Fruit fly (Drosophila melanogaster) whole organism, prepupa: ENCODE measurements around the gene Mpcp2.

Experiments used
- Blimp-1 ChIP-seq: fragments of 200-800 bp; sonication (Bioruptor generic); optimal IDR thresholded peaks from 3 replicates; lab custom pipeline; 2017; ENCODE audit warnings: missing biosample characterization, missing genetic modification characterization, mild to moderate bottlenecking, moderate library complexity, missing genetic modification reagents
- CG10669 ChIP-seq: fragments of 200-800 bp; sonication (Bioruptor generic); optimal IDR thresholded peaks from 3 replicates; lab custom pipeline; 2018; ENCODE audit warnings: missing biosample characterization, mild to moderate bottlenecking, missing genetic modification characterization, moderate library complexity
- CG11294 ChIP-seq: fragments of 200-800 bp; sonication (Bioruptor generic); IDR thresholded peaks from 2 replicates; pipeline ENCODE4 v1.3.6; 2022; ENCODE audit warnings: missing biosample characterization, missing genetic modification characterization
- CG11762 ChIP-seq: fragments of 200-800 bp; sonication (Bioruptor generic); optimal IDR thresholded peaks from 3 replicates; lab custom pipeline; 2016; ENCODE audit warnings: missing biosample characterization, missing genetic modification characterization; ENCODE audit not compliant: insufficient read depth
- CG15336 ChIP-seq: fragments of 200-800 bp; sonication (Bioruptor generic); IDR thresholded peaks from 2 replicates; pipeline ENCODE4 v1.3.6; 2022; ENCODE audit warnings: missing biosample characterization, missing genetic modification characterization
- CG3032 ChIP-seq: fragments of 200-800 bp; optimal IDR thresholded peaks from 2 replicates; lab custom pipeline; 2019; ENCODE audit warnings: missing biosample characterization, mild to moderate bottlenecking, missing genetic modification characterization, moderate library complexity
- CG32006 ChIP-seq: fragments of 200-800 bp; sonication (Bioruptor generic); optimal IDR thresholded peaks from 3 replicates; lab custom pipeline; 2017; ENCODE audit warnings: missing biosample characterization, mild to moderate bottlenecking, missing genetic modification characterization
- CG6276 ChIP-seq: fragments of 200-800 bp; sonication (Bioruptor generic); optimal IDR thresholded peaks from 2 replicates; lab custom pipeline; 2017; ENCODE audit warnings: missing biosample characterization, mild to moderate bottlenecking, missing genetic modification characterization
- CG7368 ChIP-seq: fragments of 200-800 bp; sonication (Bioruptor generic); optimal IDR thresholded peaks from 3 replicates; lab custom pipeline; 2016; ENCODE audit warnings: missing biosample characterization, missing genetic modification characterization
- CG8632 ChIP-seq: fragments of 200-800 bp; sonication (Bioruptor generic); optimal IDR thresholded peaks from 3 replicates; lab custom pipeline; 2016; ENCODE audit warnings: missing biosample characterization, missing genetic modification characterization
- Eip78C ChIP-seq: fragments of 200-800 bp; sonication (Bioruptor generic); peaks from one replicate; lab custom pipeline; 2016; ENCODE audit warnings: missing biosample characterization, missing genetic modification characterization
- Ets96B ChIP-seq: fragments of 200-800 bp; optimal IDR thresholded peaks from 2 replicates; lab custom pipeline; 2019; ENCODE audit warnings: missing biosample characterization, mild to moderate bottlenecking, missing genetic modification characterization, moderate library complexity
- Hr38 ChIP-seq: sonication (Bioruptor generic); optimal IDR thresholded peaks from 2 replicates; lab custom pipeline; 2016; ENCODE audit warnings: missing biosample characterization, missing genetic modification characterization
- Hr39 ChIP-seq: fragments of 200-800 bp; sonication (Bioruptor generic); optimal IDR thresholded peaks from 2 replicates; lab custom pipeline; 2016; ENCODE audit warnings: missing biosample characterization, missing genetic modification characterization
- Lpt ChIP-seq: fragments of 200-800 bp; sonication (Bioruptor generic); optimal IDR thresholded peaks from 3 replicates; lab custom pipeline; 2016; ENCODE audit warnings: missing biosample characterization, missing genetic modification characterization
- Met ChIP-seq: fragments of 200-800 bp; sonication (Bioruptor generic); optimal IDR thresholded peaks from 3 replicates; lab custom pipeline; 2016; ENCODE audit warnings: missing biosample characterization, missing genetic modification characterization
- Smox ChIP-seq: fragments of 200-800 bp; sonication (Bioruptor generic); optimal IDR thresholded peaks from 3 replicates; lab custom pipeline; 2016; ENCODE audit warnings: missing biosample characterization, missing genetic modification characterization
- Sox14 ChIP-seq: fragments of 200-800 bp; sonication (Bioruptor generic); optimal IDR thresholded peaks from 3 replicates; lab custom pipeline; 2016; ENCODE audit warnings: missing biosample characterization, missing genetic modification characterization
- Sox15 ChIP-seq: fragments of 200-800 bp; sonication (Bioruptor generic); optimal IDR thresholded peaks from 3 replicates; lab custom pipeline; 2016; ENCODE audit warnings: missing biosample characterization, missing genetic modification characterization
- achi ChIP-seq: fragments of 200-800 bp; sonication (Bioruptor generic); optimal IDR thresholded peaks from 3 replicates; lab custom pipeline; 2016; ENCODE audit warnings: missing biosample characterization, missing genetic modification characterization
- dac ChIP-seq: fragments of 200-800 bp; sonication (Bioruptor generic); optimal IDR thresholded peaks from 2 replicates; lab custom pipeline; 2017; ENCODE audit warnings: missing biosample characterization, mild to moderate bottlenecking, missing genetic modification characterization
- eg ChIP-seq: fragments of 200-800 bp; sonication (Bioruptor generic); IDR thresholded peaks from 3 replicates; pipeline ENCODE4 v1.3.6; 2022; ENCODE audit warnings: missing biosample characterization, missing genetic modification characterization
- fd59A ChIP-seq: fragments of 200-800 bp; sonication (Bioruptor generic); optimal IDR thresholded peaks from 2 replicates; lab custom pipeline; 2017; ENCODE audit warnings: missing biosample characterization, mild to moderate bottlenecking, missing genetic modification characterization, missing genetic modification reagents
- fkh ChIP-seq: fragments of 200-800 bp; sonication (Bioruptor generic); optimal IDR thresholded peaks from 3 replicates; lab custom pipeline; 2017; ENCODE audit warnings: missing biosample characterization, mild to moderate bottlenecking, missing genetic modification characterization, moderate library complexity
- salr ChIP-seq, 2 experiments: fragments of 200-800 bp; sonication (Bioruptor generic); optimal IDR thresholded peaks; 3 replicates each; lab custom pipeline; 2016 to 2018; ENCODE audit warnings: missing biosample characterization in 2 of 2, missing genetic modification characterization in 2 of 2, mild to moderate bottlenecking in 1 of 2
- spab ChIP-seq: fragments of 200-800 bp; sonication (Bioruptor generic); optimal IDR thresholded peaks from 2 replicates; lab custom pipeline; 2017; ENCODE audit warnings: missing biosample characterization, mild to moderate bottlenecking, missing genetic modification characterization, missing genetic modification reagents
- ss ChIP-seq, 2 experiments: fragments of 200-800 bp; sonication (Bioruptor generic); optimal IDR thresholded peaks; 2 replicates in 1 of 2; 3 replicates in 1 of 2; lab custom pipeline; 2017 to 2018; ENCODE audit warnings: mild to moderate bottlenecking in 2 of 2, missing biosample characterization in 2 of 2, missing genetic modification characterization in 2 of 2, moderate library complexity in 1 of 2
- svp ChIP-seq: fragments of 200-800 bp; sonication (Bioruptor generic); peaks from one replicate; lab custom pipeline; 2016; ENCODE audit warnings: missing biosample characterization, missing genetic modification characterization
- vri ChIP-seq: fragments of 200-800 bp; sonication (Bioruptor generic); optimal IDR thresholded peaks from 3 replicates; lab custom pipeline; 2016; ENCODE audit warnings: missing biosample characterization, mild to moderate bottlenecking, missing genetic modification characterization

Mpcp2 gene

DNA sequence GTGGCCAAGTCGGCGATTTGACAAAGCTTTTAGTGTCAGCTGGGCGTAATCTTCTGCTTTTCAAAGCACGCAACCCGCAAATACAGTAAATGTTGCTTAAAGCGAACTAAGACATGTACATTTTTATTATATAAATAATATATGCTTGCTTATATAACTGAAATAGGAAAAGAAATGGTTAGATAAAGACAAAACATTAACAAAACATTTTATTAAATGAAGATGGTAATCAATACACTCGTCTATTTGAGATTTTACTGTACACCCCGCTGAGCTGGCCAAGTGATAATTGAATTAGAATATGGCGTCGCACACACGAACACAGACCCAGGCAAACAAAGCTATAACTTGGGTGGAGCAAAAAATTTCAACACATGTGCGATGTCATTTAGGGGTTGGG, 37.2 kb downstream of the Mpcp2 start:
- no peak for TF ChIP-seq Smox (GFP tag; lab: Kevin White, UChicago)
- TF ChIP-seq CG32006 (GFP tag; lab: Kevin White, UChicago): no peak
- no peak for TF ChIP-seq CG11294 (GFP tag; lab: Robert Waterston, UW)
- no peak for TF ChIP-seq Blimp-1 (GFP tag; lab: Kevin White, UChicago)
- TF ChIP-seq CG15336 (GFP tag; lab: Robert Waterston, UW): no peak
- no peak for TF ChIP-seq CG8632
- TF ChIP-seq spab (GFP tag; lab: Kevin White, UChicago): no peak
- TF ChIP-seq CG7368: no peak
- TF ChIP-seq vri (GFP tag; lab: Kevin White, UChicago): no peak
- TF ChIP-seq fkh (GFP tag; lab: Kevin White, UChicago): no peak
- no peak for TF ChIP-seq Sox14
- TF ChIP-seq Met (GFP tag; lab: Kevin White, UChicago): no peak

DNA sequence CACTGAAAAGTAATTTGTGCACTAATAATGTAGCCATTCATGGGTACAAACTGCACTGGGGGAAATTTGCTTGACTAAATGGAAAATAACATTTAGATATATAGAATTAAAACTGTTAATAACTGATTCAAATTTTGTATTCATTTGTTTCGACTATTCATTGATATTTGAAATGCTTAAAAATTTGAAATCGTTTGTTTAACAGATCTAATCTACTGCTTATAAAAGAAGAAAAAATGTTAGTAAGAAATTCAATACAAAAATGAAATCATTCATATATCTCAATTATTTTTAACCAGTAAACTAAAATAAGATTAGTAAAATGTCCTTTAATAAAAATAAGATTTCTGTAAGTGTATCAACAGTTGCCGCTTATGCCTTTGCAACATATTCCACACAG, 38.5 kb downstream of the Mpcp2 start:
- TF ChIP-seq dac (GFP tag; lab: Kevin White, UChicago): no peak
- TF ChIP-seq ss (GFP tag; optimal IDR thresholded peaks at IDR 0.05; lab: Kevin White, UChicago): no peak

DNA sequence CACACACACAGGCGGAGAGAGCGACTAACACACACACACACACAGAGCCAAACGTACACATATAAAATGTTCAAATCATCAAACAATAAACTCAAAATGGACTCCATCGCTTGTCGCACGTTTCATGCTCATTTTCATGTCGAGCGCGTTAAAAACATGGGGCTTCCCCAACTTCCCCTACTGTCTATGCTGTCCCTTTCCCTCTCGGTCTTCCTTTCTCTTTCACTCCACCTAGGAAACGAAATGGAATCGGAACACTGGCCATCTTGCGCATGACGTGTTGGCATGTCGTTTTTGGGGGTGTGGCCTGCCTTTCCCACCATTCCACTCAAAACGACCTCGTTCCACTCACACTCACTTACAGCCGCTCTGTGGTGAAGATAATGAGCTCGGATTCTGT, 41.4 kb downstream of the Mpcp2 start:
- TF ChIP-seq svp (GFP tag; lab: Kevin White, UChicago): peak; percentile 24
- TF ChIP-seq CG8632: no peak
- TF ChIP-seq fkh (GFP tag; lab: Kevin White, UChicago): peak; percentile 10
- TF ChIP-seq CG11762: no peak
- TF ChIP-seq ss (GFP tag; optimal IDR thresholded peaks at IDR 0.05; lab: Kevin White, UChicago): no peak

DNA sequence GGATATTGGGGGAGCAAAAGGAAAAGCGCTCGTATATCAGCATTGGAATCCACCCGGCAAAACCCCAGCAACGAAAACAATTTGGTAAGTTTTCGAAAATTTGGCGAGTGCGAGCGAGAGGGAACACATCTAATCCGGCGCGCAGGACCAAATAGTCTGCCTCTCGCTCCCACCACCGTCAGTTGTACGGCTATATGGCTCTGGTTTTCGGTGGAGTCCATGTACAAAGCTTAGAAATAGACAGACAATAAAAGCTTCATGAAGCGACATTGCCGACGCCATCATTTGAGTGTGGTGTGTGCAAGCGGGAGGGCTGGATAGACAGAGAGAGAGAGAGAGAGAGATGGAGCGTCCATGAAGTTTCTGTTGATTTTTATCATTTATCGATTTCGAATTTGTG, 42.8 kb downstream of the Mpcp2 start:
- TF ChIP-seq CG3032 (tag; lab: Kevin White, UChicago) (no peak), fd59A (GFP tag; lab: Kevin White, UChicago) (no peak)

DNA sequence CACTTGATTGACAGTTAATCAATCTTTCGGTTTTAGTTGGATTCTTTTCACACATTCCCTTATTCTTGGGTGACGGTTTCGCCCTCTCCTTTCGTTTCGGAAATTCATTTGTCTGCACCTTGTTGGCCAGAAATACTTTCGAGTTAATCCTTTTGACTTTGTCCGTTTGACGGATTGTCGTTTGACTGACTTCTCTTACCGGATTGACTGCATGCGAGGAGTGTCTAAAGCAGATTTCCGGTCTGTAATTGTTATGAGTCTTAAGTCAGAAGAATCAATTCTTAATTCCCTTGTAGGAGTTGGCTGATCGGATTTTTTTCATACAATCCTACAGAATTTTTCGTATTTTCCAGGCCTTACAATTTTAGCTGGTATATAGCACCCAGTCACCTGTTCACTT, 45.3 kb downstream of the Mpcp2 start:
- no peak for TF ChIP-seq Lpt (GFP tag; lab: Kevin White, UChicago)
- TF ChIP-seq Hr39: no peak
- TF ChIP-seq Hr38 (GFP tag; lab: Kevin White, UChicago): no peak
- no peak for TF ChIP-seq Blimp-1 (GFP tag; lab: Kevin White, UChicago)
- no peak for TF ChIP-seq ss (GFP tag; optimal IDR thresholded peaks at IDR 0.05; lab: Kevin White, UChicago)
- no peak for TF ChIP-seq Sox14
- no peak for TF ChIP-seq CG10669 (GFP tag; lab: Kevin White, UChicago)
- no peak for TF ChIP-seq Ets96B (tag; lab: Kevin White, UChicago)
- no peak for TF ChIP-seq CG6276

DNA sequence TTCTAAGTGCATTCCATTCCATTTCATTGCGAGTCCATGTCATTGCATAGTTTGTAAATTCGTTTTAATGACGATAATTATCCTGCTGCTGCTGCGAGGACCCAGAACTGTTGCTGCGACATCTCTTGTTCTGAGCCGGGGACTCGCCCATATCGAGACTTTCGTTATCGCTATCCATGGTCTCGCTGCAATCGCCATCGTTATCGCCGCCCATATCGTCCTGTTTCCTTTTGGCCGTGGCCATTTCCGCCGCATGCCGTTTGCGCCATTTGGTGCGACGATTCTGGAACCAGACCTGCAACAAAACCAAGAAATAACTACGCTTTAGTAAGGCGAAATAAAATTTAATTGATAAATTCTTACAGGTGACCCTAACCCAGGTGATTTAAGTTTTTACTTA, 46.4 kb downstream of the Mpcp2 start:
- TF ChIP-seq Eip78C (GFP tag; lab: Kevin White, UChicago): no peak
- TF ChIP-seq CG11294 (GFP tag; lab: Robert Waterston, UW): no peak
- no peak for TF ChIP-seq eg (GFP tag; lab: Robert Waterston, UW)
- no peak for TF ChIP-seq Sox15 (GFP tag; lab: Kevin White, UChicago)
- TF ChIP-seq Blimp-1 (GFP tag; lab: Kevin White, UChicago): no peak
- TF ChIP-seq achi (GFP tag; lab: Kevin White, UChicago): no peak
- no peak for TF ChIP-seq salr (GFP tag; optimal IDR thresholded peaks at IDR 0.05; lab: Kevin White, UChicago)
